Worm (Caenorhabditis elegans): Measurements from ENCODE around the gene appg-1.

appg-1 gene

ce11 chrII:10367202-10367601 lies 41.4 kb downstream of the appg-1 start, which contains the start of gene ceh-57:
ceh-57 (minus strand) TSS chrII:10367296.
- TF ChIP-seq nhr-12 (tag; optimal IDR thresholded peaks at IDR 0.05): no peak
- TF ChIP-seq drap-1 (GFP tag; optimal IDR thresholded peaks at IDR 0.05): no peak
- TF ChIP-seq ceh-83 (GFP tag; optimal IDR thresholded peaks at IDR 0.05): no peak
- TF ChIP-seq pha-4 (tag; optimal IDR thresholded peaks at IDR 0.05): no peak
- TF ChIP-seq unc-39 (tag; optimal IDR thresholded peaks at IDR 0.05): no peak
- TF ChIP-seq sptf-1 (tag; optimal IDR thresholded peaks at IDR 0.05): no peak

DNA sequence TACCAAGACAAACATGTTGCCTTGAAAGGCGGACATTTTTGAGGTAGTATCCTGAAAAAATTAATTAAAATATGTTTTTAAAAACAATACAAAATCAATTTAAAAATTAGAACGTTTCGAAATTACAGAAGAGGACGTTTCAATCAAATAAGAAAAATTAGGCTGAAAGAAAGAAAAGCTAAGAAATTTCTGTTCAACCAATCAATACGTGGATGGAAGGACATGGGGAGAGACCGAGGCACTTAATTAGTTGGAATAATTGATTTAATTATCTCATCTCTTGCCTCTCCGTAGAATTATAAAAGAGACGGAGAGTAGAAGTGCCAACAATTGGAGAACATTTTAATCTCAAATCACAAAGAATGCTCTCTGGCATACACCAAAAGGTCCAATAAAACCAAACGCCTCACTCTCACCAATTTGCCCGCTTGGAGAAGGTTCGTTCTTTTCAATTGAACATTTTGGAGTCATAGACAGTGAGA lies 43.7 kb downstream of the appg-1 start, which contains the start of gene ceh-58:
Gene ceh-58, minus strand, starts transcription at position 51 of the 482 bp plus-strand sequence.
- TF ChIP-seq ces-1 (GFP tag; optimal IDR thresholded peaks at IDR 0.05): peak; percentile 98
- TF ChIP-seq ceh-83 (GFP tag; optimal IDR thresholded peaks at IDR 0.05): no peak
- no peak for TF ChIP-seq elt-3 (tag; optimal IDR thresholded peaks at IDR 0.05)
- peak; percentile 53 for TF ChIP-seq ceh-43 (GFP tag; optimal IDR thresholded peaks at IDR 0.05)

DNA sequence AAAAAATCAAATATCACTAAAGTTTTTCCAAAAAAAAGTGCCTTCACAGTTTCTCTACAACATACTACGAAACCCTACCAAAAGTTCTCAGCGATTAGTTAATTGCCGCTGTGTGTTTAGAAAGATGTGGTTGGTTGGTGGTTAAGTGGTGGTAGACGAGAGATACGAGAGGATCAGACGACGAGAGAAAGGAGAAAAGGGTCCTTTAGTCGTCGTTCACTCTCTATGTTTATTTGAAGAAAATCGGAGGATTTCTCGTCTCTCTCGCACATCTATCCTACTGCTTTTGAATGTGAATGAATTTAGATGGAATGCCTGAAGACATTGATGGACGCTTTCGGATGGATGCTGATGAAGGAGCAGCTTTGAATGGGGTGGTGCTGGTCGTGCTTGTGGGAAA lies 45.0 kb downstream of the appg-1 start:
- TF ChIP-seq mab-5 (tag; optimal IDR thresholded peaks at IDR 0.05): peak; percentile 18
- no peak for TF ChIP-seq nhr-237 (tag; optimal IDR thresholded peaks at IDR 0.05)
- TF ChIP-seq ceh-83 (GFP tag; optimal IDR thresholded peaks at IDR 0.05): no peak
- peak; percentile 71 for TF ChIP-seq ces-1 (GFP tag; optimal IDR thresholded peaks at IDR 0.05)
- peak; percentile 14 for TF ChIP-seq unc-120 (tag; optimal IDR thresholded peaks at IDR 0.05; ENCODE audit: poor library complexity, severe bottlenecking)
- peak; percentile 36 for TF ChIP-seq hlh-1 (tag; optimal IDR thresholded peaks at IDR 0.05)

- TF ChIP-seq unc-120 (tag; optimal IDR thresholded peaks at IDR 0.05; ENCODE audit: poor library complexity, severe bottlenecking) (no peak), flh-1 (GFP tag; optimal IDR thresholded peaks at IDR 0.05) (no peak), cnd-1 (tag; optimal IDR thresholded peaks at IDR 0.05) (no peak), elt-1 (tag; optimal IDR thresholded peaks at IDR 0.05; ENCODE audit: borderline replicate concordance, insufficient read depth) (no peak), tbx-8 (GFP tag; optimal IDR thresholded peaks at IDR 0.05) (no peak), drap-1 (GFP tag; optimal IDR thresholded peaks at IDR 0.05) (no peak)
Measured at ce11 chrII:10373016-10373415, 47.2 kb downstream of the appg-1 start.

ce11 chrII:10373536-10374169 lies 47.8 kb downstream of the appg-1 start:
- TF ChIP-seq ceh-39 (tag; optimal IDR thresholded peaks at IDR 0.05) (no peak), nhr-12 (tag; optimal IDR thresholded peaks at IDR 0.05) (no peak), tbx-8 (GFP tag; optimal IDR thresholded peaks at IDR 0.05) (no peak), ztf-11 (tag; optimal IDR thresholded peaks at IDR 0.05) (peak; percentile 31), mls-2 (tag; optimal IDR thresholded peaks at IDR 0.05) (peak; percentile 79), snpc-4 (tag; optimal IDR thresholded peaks at IDR 0.05) (no peak), elt-1 (tag; optimal IDR thresholded peaks at IDR 0.05; ENCODE audit: borderline replicate concordance, insufficient read depth) (no peak), pha-4 (tag; optimal IDR thresholded peaks at IDR 0.05) (no peak), blmp-1 (tag; optimal IDR thresholded peaks at IDR 0.05) (no peak), nhr-2 (tag; optimal IDR thresholded peaks at IDR 0.05) (no peak), drap-1 (GFP tag; optimal IDR thresholded peaks at IDR 0.05) (no peak), sem-2 (GFP tag; optimal IDR thresholded peaks at IDR 0.05) (no peak), mab-5 (tag; optimal IDR thresholded peaks at IDR 0.05) (no peak), ceh-83 (GFP tag; optimal IDR thresholded peaks at IDR 0.05) (no peak), M03D4.4 (tag; optimal IDR thresholded peaks at IDR 0.05) (no peak), ceh-43 (GFP tag; optimal IDR thresholded peaks at IDR 0.05) (peak; percentile 96), flh-1 (GFP tag; optimal IDR thresholded peaks at IDR 0.05) (no peak), lin-32 (GFP tag; optimal IDR thresholded peaks at IDR 0.05) (no peak), unc-39 (tag; optimal IDR thresholded peaks at IDR 0.05) (no peak), nhr-28 (tag; optimal IDR thresholded peaks at IDR 0.05) (no peak), sptf-1 (tag; optimal IDR thresholded peaks at IDR 0.05) (peak; percentile 76), bed-3 (GFP tag; optimal IDR thresholded peaks at IDR 0.05) (no peak), lsy-2 (tag; optimal IDR thresholded peaks at IDR 0.05) (no peak), lin-13 (tag; optimal IDR thresholded peaks at IDR 0.05) (no peak), unc-62 (GFP tag; optimal IDR thresholded peaks at IDR 0.05) (no peak), elt-3 (tag; optimal IDR thresholded peaks at IDR 0.05) (no peak), mep-1 (tag; optimal IDR thresholded peaks at IDR 0.05) (peak; percentile 13), nhr-237 (tag; optimal IDR thresholded peaks at IDR 0.05) (no peak), hlh-1 (tag; optimal IDR thresholded peaks at IDR 0.05) (no peak), ces-1 (GFP tag; optimal IDR thresholded peaks at IDR 0.05) (peak; percentile 99), cnd-1 (tag; optimal IDR thresholded peaks at IDR 0.05) (peak; percentile 67), ham-2 (GFP tag; optimal IDR thresholded peaks at IDR 0.05) (peak; percentile 67), nhr-76 (tag; optimal IDR thresholded peaks at IDR 0.05) (no peak), zip-8 (tag; optimal IDR thresholded peaks at IDR 0.05) (no peak), unc-120 (tag; optimal IDR thresholded peaks at IDR 0.05; ENCODE audit: poor library complexity, severe bottlenecking) (no peak)

Measured in whole organism, mixed stage, embryonic.